Fruit fly (Drosophila melanogaster): Measurements from ENCODE around the gene Tim9a.
A peak's percentile ranks its signal among the peaks of the same experiment; 100 is the strongest.

The Tim9a gene

DNA sequence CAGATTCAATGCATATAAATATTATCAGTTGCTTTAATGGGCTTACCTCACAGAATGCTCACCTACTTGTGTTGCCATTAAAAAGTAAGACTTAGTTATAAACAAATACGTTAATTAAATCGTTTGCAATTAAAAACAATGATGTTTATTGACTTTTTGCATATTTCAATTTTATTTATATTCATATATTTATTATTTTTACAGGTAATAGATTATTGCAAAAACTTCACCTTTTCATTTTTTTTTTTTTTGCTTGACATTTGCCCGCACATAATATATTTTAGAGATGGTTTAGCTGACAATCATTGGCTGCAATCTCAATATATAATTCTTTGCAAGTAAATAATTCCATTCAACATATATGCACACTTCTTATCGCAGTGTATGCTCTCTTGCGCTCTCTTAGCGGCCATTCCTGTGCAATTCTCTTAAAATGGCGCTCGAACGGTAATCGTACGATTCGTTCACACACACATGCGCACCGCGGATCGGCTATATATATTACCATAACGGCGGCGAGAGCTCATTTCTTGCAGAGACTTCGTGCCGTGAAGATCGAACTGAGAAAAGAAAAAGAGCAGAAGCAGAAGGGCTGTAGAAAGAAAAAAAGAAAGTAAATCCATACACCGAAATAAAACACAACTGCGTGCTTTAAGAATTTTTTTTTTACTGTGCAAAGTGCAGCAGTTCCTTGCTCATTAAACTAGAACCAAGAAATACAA, 11.5 kb downstream of the Tim9a start, which contains the start of gene Bcat:
TSS of gene Bcat (plus strand) at position 522 of the 722 bp plus-strand sequence.
- peak; percentile 76 for TF ChIP-seq CG17801 (GFP tag; optimal IDR thresholded peaks at IDR 0.05; ENCODE audit: partially characterized antibody)

DNA sequence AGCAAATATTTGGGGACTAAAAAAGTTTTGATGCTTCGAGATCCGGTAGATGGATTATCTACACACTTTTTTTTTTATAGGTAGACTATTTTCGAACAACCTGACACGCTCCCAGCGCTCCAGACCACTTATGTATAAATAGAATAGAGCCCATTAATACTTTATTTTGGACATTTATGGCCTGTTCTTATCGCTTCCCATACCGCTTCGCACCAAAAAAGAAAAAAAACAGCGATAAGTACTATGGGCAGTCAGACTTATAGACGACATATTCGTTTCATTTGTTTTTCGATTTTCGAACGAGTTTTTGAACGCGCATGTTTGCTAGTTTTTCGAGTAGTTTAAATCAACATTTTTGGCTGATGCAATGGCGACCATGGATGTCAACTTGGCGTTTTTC, 12.6 kb downstream of the Tim9a start:
- TF ChIP-seq CG17801 (GFP tag; optimal IDR thresholded peaks at IDR 0.05; ENCODE audit: partially characterized antibody): no peak

DNA sequence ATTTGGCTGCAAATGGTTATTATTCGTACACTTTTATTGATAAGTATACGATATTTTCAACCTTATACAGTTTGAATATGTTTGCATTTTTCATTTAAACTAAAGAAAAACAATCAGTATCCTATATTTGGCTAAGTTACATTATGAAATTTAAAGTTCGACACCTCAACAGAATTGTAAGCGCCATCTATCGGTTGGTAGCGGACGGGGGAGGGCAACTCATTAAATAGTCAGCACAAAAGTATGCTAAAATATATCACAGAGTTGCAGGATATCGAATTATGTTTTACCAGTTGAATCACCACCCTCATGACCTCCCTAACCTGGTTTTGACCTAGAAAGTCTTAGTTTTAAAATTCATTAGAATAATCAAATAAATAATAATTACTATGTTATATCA, 16.2 kb downstream of the Tim9a start:
- peak; percentile 18 for TF ChIP-seq CG17801 (GFP tag; optimal IDR thresholded peaks at IDR 0.05; ENCODE audit: partially characterized antibody)

DNA sequence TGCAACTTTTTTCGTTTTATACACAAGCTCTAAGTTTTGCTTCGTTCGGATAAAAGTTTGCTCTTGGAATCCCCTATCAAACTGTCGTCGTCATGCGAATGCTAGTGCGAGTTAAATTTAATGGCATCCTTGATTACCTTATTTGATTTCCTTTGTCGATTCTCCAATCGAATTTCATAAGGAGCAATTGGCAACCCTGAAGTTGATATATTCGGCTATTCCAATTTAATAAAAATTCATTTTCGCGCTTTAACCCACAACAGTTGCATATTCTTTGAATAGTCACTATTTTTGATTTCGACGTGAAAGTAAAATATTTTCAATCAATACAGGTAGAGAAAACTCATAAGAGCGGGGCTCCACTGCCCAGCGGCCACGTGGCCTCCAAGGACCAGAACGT, 17.8 kb downstream of the Tim9a start, which contains the start of gene CG12725:
TSS of gene CG12725 (minus strand) at position 101 of the 400 bp plus-strand sequence.
- TF ChIP-seq CG17801 (GFP tag; optimal IDR thresholded peaks at IDR 0.05; ENCODE audit: partially characterized antibody): no peak

DNA sequence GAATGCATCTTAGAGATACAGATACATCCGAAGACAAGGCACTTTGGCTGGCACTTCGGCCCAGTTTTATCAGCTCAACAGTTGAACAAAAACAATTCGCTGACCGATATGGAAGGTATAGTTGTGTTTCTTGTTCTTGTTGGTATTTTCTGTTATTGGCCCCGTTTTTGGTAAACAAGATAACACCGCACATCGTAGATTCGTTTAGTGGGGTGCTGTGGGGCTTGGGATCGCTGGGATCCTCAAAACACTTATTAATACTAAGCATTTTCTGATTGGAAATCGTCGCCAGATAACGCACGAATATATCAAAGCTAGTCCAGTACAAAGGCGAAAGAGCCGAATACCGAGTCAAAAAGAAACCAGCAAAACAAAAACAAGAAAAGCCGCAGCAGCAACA, 18.5 kb downstream of the Tim9a start:
- TF ChIP-seq CG17801 (GFP tag; optimal IDR thresholded peaks at IDR 0.05; ENCODE audit: partially characterized antibody): no peak

DNA sequence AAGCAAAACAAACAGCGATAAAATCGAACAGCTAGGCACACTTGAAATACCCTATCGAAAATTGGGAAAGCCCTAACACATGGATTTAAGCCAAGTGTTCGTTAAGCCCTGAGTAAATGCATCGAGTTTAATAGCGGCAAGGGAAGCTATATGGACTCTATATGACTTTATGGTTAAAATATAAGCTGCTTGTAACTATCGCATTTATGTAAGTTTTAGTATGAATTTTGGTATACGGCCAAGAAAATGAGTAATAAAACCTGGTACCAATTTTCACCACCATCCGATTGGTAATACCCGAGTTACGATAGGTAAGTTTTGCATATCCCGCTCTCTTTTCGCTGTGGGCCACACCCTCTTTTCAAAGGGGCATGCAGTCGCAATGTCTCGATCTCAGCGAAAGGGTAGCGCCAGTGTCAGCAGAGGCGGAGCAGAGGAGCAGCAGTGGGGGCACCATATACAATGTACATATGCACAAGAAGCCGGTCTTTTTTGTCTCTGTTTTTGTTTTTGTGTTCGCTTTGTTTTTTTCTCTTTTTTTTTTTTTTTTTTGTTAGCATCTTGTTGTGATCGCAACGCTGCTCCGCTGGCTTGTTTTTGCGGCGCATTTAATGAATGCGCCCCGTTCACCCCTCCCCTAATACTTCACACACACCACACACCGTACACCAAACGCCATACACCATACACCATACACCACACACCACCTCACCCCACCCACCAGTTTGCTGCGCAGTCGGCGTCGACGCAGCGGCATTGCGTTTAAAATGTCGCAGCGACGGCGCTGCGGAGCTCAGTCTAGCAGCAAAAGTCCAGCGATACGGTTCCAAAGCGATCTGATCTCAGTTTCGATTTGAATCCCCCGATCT, 19.2 kb downstream of the Tim9a start, which contains the start of gene GstT4:
TSS of gene GstT4 (plus strand) at position 788 of the 869 bp plus-strand sequence.
- peak; percentile 27 for TF ChIP-seq CG17801 (GFP tag; optimal IDR thresholded peaks at IDR 0.05; ENCODE audit: partially characterized antibody)

DNA sequence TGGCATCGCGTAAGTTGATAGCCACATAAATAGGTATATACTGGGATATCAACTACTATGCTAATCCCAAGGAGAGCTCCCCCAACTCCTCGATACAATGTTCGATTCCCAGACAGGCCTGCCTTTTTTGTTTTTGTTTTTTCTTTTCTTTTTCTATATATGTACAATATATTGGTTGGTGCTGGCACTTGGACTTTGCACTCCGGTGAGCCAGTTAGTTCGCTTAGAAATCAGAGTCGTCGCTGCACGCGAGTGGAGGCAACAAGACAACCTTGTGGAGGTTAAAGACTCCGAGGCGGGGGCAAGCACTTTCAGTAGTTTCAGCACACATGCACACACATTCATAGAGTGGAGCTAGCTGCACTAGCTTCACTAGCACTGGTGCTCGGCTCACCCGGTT, 21.3 kb downstream of the Tim9a start:
- TF ChIP-seq CG17801 (GFP tag; optimal IDR thresholded peaks at IDR 0.05; ENCODE audit: partially characterized antibody): no peak

DNA sequence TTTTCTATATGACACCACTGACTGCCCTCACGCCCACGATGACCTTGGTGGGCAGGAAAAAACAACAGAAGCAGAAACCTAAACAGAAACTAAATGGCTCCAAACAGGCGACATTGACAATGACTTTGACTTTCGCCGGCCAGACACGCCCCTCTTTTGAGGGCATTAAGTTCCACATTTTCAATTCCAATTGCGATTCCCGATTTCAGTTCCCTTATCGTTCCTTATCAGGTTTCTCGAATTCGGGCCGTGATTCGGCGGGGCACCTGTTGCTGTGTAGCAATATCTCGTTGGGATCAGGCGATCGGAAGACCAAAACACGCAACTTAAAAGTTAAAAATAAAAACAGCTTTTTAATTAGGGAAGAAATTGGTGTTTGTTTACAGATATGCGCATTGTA, 22.7 kb downstream of the Tim9a start:
- no peak for TF ChIP-seq CG17801 (GFP tag; optimal IDR thresholded peaks at IDR 0.05; ENCODE audit: partially characterized antibody)

DNA sequence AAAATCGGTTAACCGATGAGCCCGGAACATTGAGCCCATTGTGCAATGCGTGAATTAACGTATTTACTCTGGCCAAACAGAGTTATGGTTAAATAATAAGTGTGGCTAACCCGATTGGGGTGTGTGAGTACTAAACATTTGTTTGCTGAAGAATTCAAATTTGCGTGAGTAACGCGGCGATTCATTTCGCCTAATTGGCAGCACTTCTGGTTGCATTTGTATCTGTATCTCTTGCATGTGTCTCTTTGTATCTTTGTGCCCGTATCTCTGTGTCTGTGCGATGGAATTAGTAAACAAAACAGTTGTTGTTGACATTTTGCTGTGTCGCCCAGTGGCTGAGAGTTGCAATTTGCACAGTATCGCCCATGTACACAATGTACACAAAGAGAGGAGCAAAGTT, 25.9 kb downstream of the Tim9a start:
- TF ChIP-seq CG17801 (GFP tag; optimal IDR thresholded peaks at IDR 0.05; ENCODE audit: partially characterized antibody): no peak

DNA sequence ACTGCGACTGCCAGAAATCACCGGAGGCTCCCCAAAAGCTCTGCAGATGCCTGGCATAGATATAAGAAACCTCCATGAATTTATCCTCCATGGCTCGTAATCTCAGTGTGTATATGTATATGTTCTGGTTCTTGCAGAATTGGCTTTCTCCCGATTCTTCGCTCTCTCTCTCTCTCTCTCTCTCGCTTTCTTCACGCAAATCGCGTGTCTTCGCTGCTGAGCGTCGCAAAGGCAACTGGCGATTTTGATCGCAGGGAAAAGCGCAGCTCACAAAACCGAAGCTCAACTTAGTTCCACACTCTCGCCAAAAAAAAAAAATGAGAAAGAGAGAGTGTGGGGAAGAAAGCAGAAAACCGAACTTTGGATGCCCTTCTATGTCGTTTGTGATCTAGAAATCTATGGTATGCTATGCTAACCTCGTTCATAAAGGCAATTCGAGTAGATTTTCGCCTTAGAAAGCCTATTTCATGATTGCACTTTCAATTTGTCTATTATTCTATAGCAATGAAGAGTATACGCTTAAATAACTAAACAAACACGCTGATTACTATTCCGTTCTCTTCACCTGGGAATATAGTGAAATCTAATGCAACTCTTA, 26.5 kb downstream of the Tim9a start:
- TF ChIP-seq CG17801 (GFP tag; optimal IDR thresholded peaks at IDR 0.05; ENCODE audit: partially characterized antibody): no peak

DNA sequence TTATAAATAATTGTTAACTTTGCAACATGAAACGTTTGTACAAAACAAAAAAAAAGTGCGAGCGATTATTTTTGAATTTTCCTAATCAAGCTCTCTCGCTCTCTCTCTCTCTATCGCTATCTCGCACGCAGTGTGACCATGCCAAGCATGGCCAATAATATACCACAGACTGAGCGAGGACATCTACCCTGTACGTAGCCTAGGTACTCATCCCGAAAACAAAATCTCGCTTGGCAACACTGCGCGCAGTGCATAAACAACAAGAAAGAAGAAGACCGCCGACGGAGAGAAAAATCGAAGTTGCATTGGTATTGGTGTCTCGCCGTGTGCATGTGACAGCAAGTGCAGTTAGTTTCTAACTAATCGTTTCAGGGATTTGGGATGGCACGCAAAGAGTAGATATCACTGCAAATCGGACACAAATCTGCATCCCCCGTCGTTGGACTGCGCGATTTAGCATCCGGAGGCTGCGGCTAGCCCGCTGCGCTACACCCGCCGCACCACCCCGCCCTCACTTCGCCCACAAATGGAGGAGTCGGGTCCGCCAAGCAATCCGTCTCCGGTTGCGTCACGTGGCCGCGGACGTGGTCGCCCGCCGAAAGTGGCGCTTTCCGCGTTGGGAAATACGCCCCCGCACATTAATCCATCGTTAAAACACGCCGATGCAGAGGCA, 28.1 kb downstream of the Tim9a start, which contains the start of the genes CG1998 and Set2:
TSS of gene CG1998 (minus strand) at position 134 of the 673 bp plus-strand sequence.
TSS of gene Set2 (plus strand) at position 302 of the 673 bp plus-strand sequence.
- no peak for TF ChIP-seq CG17801 (GFP tag; optimal IDR thresholded peaks at IDR 0.05; ENCODE audit: partially characterized antibody)

DNA sequence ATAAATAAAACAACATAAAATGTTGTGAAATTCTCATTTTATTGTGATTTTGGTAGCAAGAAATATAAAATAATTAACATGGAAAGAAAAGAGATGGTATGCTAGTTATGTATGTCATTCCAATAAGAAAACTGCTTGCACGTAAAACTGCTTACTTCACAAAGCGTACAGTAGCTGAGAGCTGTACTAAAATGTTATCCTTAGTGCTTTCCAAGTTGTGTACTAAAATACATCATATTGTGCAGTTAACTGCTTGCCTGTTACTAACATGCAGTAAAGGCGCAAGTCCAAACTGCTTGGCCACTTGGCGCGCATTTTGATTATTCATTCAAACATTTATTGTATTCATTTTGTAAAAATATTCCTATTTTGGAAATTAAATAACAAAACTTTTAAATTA, 36.0 kb downstream of the Tim9a start:
- TF ChIP-seq CG17801 (GFP tag; optimal IDR thresholded peaks at IDR 0.05; ENCODE audit: partially characterized antibody): no peak

DNA sequence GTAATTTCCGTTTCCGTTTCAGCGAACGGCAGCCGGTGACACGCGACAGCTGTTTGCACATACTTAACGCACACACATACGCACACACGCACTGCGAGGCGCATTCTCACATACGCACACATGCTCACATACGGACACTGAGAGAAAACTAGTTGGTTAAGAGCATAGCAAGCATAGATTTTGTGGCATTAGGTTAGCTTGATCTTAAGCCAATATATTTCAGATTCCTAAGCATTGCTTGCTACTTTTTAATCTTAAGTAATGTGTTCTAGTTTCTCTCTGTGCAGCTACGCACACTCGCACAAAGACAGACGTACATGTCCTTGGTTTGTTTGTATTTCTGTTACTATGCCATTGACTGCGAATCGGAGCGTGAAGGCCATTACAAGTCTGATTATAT, 49.1 kb downstream of the Tim9a start:
- TF ChIP-seq CG17801 (GFP tag; optimal IDR thresholded peaks at IDR 0.05; ENCODE audit: partially characterized antibody): no peak

All from ovary, adult (tissue).